Fruit fly (Drosophila melanogaster) S2 (cell line): ENCODE results near the gene sick.

Source experiments
- CG8478 ChIP-seq: fragments of >200 bp; optimal IDR thresholded peaks from 2 replicates; lab custom pipeline; 2018
- CTCF ChIP-seq, 2 experiments: fragments of >200 bp; optimal IDR thresholded peaks; 2 replicates each; lab custom pipeline; 2018

- no peak for TF ChIP-seq CG8478 (lab: Kevin White, UChicago)
- no peak for TF ChIP-seq CTCF (optimal IDR thresholded peaks at IDR 0.05; lab: Kevin White, UChicago)
Measured at dm6 chr2L:19998139-19998538, 202.0 kb downstream of the sick start.
